Fruit fly (Drosophila melanogaster) whole organism, pupa: ENCODE measurements around the gene sina.

Experiments used
- CG10348 ChIP-seq: fragments of 200-800 bp; sonication (Bioruptor generic); IDR thresholded peaks from 2 replicates; pipeline ENCODE4 v1.3.6; 2022; ENCODE audit warnings: missing biosample characterization, missing genetic modification characterization
- CG14655 ChIP-seq: fragments of 200-800 bp; sonication (Bioruptor generic); optimal IDR thresholded peaks from 3 replicates; lab custom pipeline; 2017; ENCODE audit warnings: mild to moderate bottlenecking, missing biosample characterization, missing genetic modification reagents, missing genetic modification characterization
- CG17806 ChIP-seq: fragments of 200-800 bp; sonication (Bioruptor generic); optimal IDR thresholded peaks from 2 replicates; lab custom pipeline; 2018; ENCODE audit warnings: missing biosample characterization, mild to moderate bottlenecking, missing genetic modification characterization, moderate library complexity
- CG34367 ChIP-seq: fragments of 200-800 bp; sonication (Bioruptor generic); optimal IDR thresholded peaks from 2 replicates; lab custom pipeline; 2018; ENCODE audit warnings: missing biosample characterization, mild to moderate bottlenecking, missing genetic modification characterization
- CG4496 ChIP-seq: fragments of 200-800 bp; sonication (Bioruptor generic); IDR thresholded peaks from 3 replicates; pipeline ENCODE4 v1.3.6; 2022; ENCODE audit warnings: missing biosample characterization, missing genetic modification characterization
- CG9948 ChIP-seq: fragments of 200-800 bp; sonication (Bioruptor generic); optimal IDR thresholded peaks from 2 replicates; lab custom pipeline; 2018; ENCODE audit warnings: missing biosample characterization, mild to moderate bottlenecking, missing genetic modification characterization, moderate library complexity
- EcR ChIP-seq: fragments of 200-800 bp; sonication (Bioruptor generic); optimal IDR thresholded peaks from 3 replicates; lab custom pipeline; 2019; ENCODE audit warnings: missing biosample characterization, missing genetic modification characterization, mild to moderate bottlenecking, moderate library complexity, missing genetic modification reagents
- Ets98B ChIP-seq: fragments of 200-800 bp; sonication (Bioruptor generic); IDR thresholded peaks from 2 replicates; pipeline ENCODE4 v1.3.6; 2022; ENCODE audit warnings: missing biosample characterization, missing genetic modification characterization
- fd96Ca ChIP-seq: fragments of 200-800 bp; sonication (Bioruptor generic); IDR thresholded peaks from 3 replicates; pipeline ENCODE4 v1.3.6; 2022; ENCODE audit warnings: missing biosample characterization, missing genetic modification characterization
- rn ChIP-seq: fragments of 200-800 bp; sonication (Bioruptor generic); IDR thresholded peaks from 2 replicates; pipeline ENCODE4 v1.3.6; 2022; ENCODE audit warnings: missing biosample characterization, missing genetic modification characterization

DNA sequence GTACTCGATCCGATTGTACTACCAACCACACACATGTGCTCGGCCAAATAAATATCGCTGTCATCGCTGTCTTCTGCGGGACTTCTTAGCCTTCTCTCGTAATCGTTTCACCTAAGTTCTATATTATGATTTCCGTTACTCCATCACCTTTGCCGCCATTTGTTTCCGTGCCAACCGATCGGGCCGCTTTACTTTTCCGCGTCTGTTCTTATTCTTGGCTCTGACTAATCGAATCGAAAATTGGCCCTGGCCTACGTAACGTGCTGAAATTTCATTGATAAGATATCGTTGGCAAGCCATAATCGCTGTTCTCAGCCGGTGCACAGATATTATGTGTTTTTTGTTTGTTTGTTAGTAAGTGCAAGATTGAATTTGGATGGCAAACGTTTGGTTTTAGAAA is 13.6 kb downstream of the sina start:
- no peak for TF ChIP-seq CG17806
- no peak for TF ChIP-seq CG34367 (tag; lab: Kevin White, UChicago)
- no peak for TF ChIP-seq rn (GFP tag; lab: Robert Waterston, UW)
- TF ChIP-seq CG4496 (GFP tag; lab: Robert Waterston, UW), result no peak
- TF ChIP-seq CG10348 (GFP tag; lab: Robert Waterston, UW), result no peak
- TF ChIP-seq CG9948 (tag; lab: Kevin White, UChicago), result no peak
- no peak for TF ChIP-seq EcR
- no peak for TF ChIP-seq fd96Ca
- TF ChIP-seq CG14655 (GFP tag; lab: Kevin White, UChicago), result no peak
- no peak for TF ChIP-seq Ets98B (GFP tag; lab: Robert Waterston, UW)
